Fruit fly (Drosophila melanogaster) whole organism, embryonic: ENCODE data around the gene CG12643.

Experiments
- Antp ChIP-seq: fragments of 200-800 bp; sonication (Bioruptor generic); optimal IDR thresholded peaks from 3 replicates; lab custom pipeline; 2016; ENCODE audit warnings: missing biosample characterization, missing genetic modification characterization
- CG10209 ChIP-seq: fragments of 200-800 bp; sonication (Bioruptor generic); optimal IDR thresholded peaks from 3 replicates; lab custom pipeline; 2017; ENCODE audit warnings: missing biosample characterization, mild to moderate bottlenecking, missing genetic modification characterization, missing genetic modification reagents
- CG10274 ChIP-seq: fragments of 200-800 bp; sonication (Bioruptor generic); optimal IDR thresholded peaks from 3 replicates; lab custom pipeline; 2017; ENCODE audit warnings: missing biosample characterization, mild to moderate bottlenecking, missing genetic modification characterization
- CG10321 ChIP-seq: fragments of 200-800 bp; sonication (Bioruptor generic); IDR thresholded peaks from 2 replicates; pipeline ENCODE4 v1.3.6; 2022; ENCODE audit warnings: missing biosample characterization, missing genetic modification characterization
- CG10543 ChIP-seq: fragments of 200-800 bp; sonication (Bioruptor generic); optimal IDR thresholded peaks from 3 replicates; lab custom pipeline; 2017; ENCODE audit warnings: missing biosample characterization, mild to moderate bottlenecking, missing genetic modification characterization, moderate library complexity
- CG10959 ChIP-seq: fragments of 200-800 bp; sonication (Bioruptor generic); IDR thresholded peaks from 2 replicates; pipeline ENCODE4 v1.3.6; 2022; ENCODE audit warnings: missing biosample characterization, missing genetic modification characterization
- CG12236 ChIP-seq: fragments of 200-800 bp; sonication (Bioruptor generic); optimal IDR thresholded peaks from 2 replicates; lab custom pipeline; 2016; ENCODE audit warnings: missing biosample characterization, missing genetic modification characterization
- CG1233 ChIP-seq: fragments of 200-800 bp; sonication (Bioruptor generic); optimal IDR thresholded peaks from 4 replicates; lab custom pipeline; 2018; ENCODE audit warnings: missing biosample characterization, mild to moderate bottlenecking, missing genetic modification characterization
- CG13424 ChIP-seq: fragments of 200-800 bp; sonication (Bioruptor generic); optimal IDR thresholded peaks from 2 replicates; lab custom pipeline; 2019; ENCODE audit warnings: missing biosample characterization, mild to moderate bottlenecking, missing genetic modification characterization, moderate library complexity
- CG14441 ChIP-seq: fragments of 200-800 bp; sonication (Bioruptor generic); IDR thresholded peaks from 2 replicates; pipeline ENCODE4 v1.3.6; 2022; ENCODE audit warnings: missing biosample characterization, missing genetic modification characterization
- CG15073 ChIP-seq: fragments of 200-800 bp; sonication (Bioruptor generic); optimal IDR thresholded peaks from 2 replicates; lab custom pipeline; 2016; ENCODE audit warnings: missing biosample characterization, missing genetic modification characterization
- CG15601 ChIP-seq: fragments of 200-800 bp; sonication (Bioruptor generic); optimal IDR thresholded peaks from 3 replicates; lab custom pipeline; 2019; ENCODE audit warnings: missing biosample characterization, mild to moderate bottlenecking, missing genetic modification characterization, moderate library complexity
- CG17802 ChIP-seq: fragments of 200-800 bp; sonication (Bioruptor generic); optimal IDR thresholded peaks from 2 replicates; lab custom pipeline; 2018; ENCODE audit warnings: missing biosample characterization, mild to moderate bottlenecking, missing genetic modification characterization, moderate library complexity
- CG18476 ChIP-seq: fragments of 200-800 bp; sonication (Bioruptor generic); optimal IDR thresholded peaks from 2 replicates; lab custom pipeline; 2016; ENCODE audit warnings: missing biosample characterization, mild to moderate bottlenecking, missing genetic modification characterization
- CG18599 ChIP-seq: fragments of 200-800 bp; sonication (Bioruptor generic); optimal IDR thresholded peaks from 3 replicates; lab custom pipeline; 2017; ENCODE audit warnings: missing biosample characterization, missing genetic modification characterization, mild to moderate bottlenecking, moderate library complexity, missing genetic modification reagents
- CG2120 ChIP-seq: fragments of 200-800 bp; sonication (Bioruptor generic); optimal IDR thresholded peaks from 3 replicates; lab custom pipeline; 2016; ENCODE audit warnings: missing biosample characterization, missing genetic modification characterization
- CG2129 ChIP-seq: fragments of 200-800 bp; sonication (Bioruptor generic); IDR thresholded peaks from 2 replicates; pipeline ENCODE4 v1.3.6; 2022; ENCODE audit warnings: missing biosample characterization, missing genetic modification characterization; ENCODE audit not compliant: partially characterized antibody
- CG32767 ChIP-seq: fragments of 200-800 bp; sonication (Bioruptor generic); IDR thresholded peaks from 2 replicates; pipeline ENCODE4 v1.3.6; 2022; ENCODE audit warnings: missing biosample characterization, missing genetic modification characterization
- CG34376 ChIP-seq: fragments of 200-800 bp; sonication (Bioruptor generic); optimal IDR thresholded peaks from 2 replicates; lab custom pipeline; 2018; ENCODE audit warnings: missing biosample characterization, mild to moderate bottlenecking, missing genetic modification characterization
- CG4360 ChIP-seq: fragments of 200-800 bp; sonication (Bioruptor generic); IDR thresholded peaks from 2 replicates; pipeline ENCODE4 v1.3.6; 2022; ENCODE audit warnings: missing biosample characterization, missing genetic modification characterization
- CG4424 ChIP-seq: fragments of 200-800 bp; sonication (Bioruptor generic); optimal IDR thresholded peaks from 3 replicates; lab custom pipeline; 2016; ENCODE audit warnings: missing biosample characterization, missing genetic modification characterization
- CG5180 ChIP-seq: fragments of 200-800 bp; sonication (Bioruptor generic); optimal IDR thresholded peaks from 3 replicates; lab custom pipeline; 2017; ENCODE audit warnings: missing biosample characterization, missing genetic modification characterization, mild to moderate bottlenecking, moderate library complexity, missing genetic modification reagents
- CHES-1-like ChIP-seq: fragments of 200-800 bp; sonication (Bioruptor generic); optimal IDR thresholded peaks from 2 replicates; lab custom pipeline; 2016; ENCODE audit warnings: missing biosample characterization, missing genetic modification characterization
- Dek ChIP-seq: fragments of 200-800 bp; sonication (Bioruptor generic); optimal IDR thresholded peaks from 3 replicates; lab custom pipeline; 2019; ENCODE audit warnings: missing biosample characterization, mild to moderate bottlenecking, missing genetic modification characterization, moderate library complexity
- Fer2 ChIP-seq: fragments of 200-800 bp; sonication (Bioruptor generic); optimal IDR thresholded peaks from 2 replicates; lab custom pipeline; 2018; ENCODE audit warnings: missing biosample characterization, mild to moderate bottlenecking, missing genetic modification characterization, moderate library complexity
- HLHmδ ChIP-seq: fragments of 200-800 bp; sonication (Bioruptor generic); optimal IDR thresholded peaks from 2 replicates; lab custom pipeline; 2018; ENCODE audit warnings: missing biosample characterization, mild to moderate bottlenecking, missing genetic modification characterization, moderate library complexity
- Hmr ChIP-seq: fragments of 200-800 bp; sonication (Bioruptor generic); optimal IDR thresholded peaks from 3 replicates; lab custom pipeline; 2017; ENCODE audit warnings: mild to moderate bottlenecking, missing biosample characterization, missing genetic modification reagents, missing genetic modification characterization
- Hr78 ChIP-seq, 2 experiments: fragments of 200-800 bp in 1 of 2; fragments of >200 bp in 1 of 2; sonication (Bioruptor generic) in 1 of 2; optimal IDR thresholded peaks; 2 replicates each; lab custom pipeline; 2017 to 2019; ENCODE audit warnings: missing biosample characterization in 2 of 2, missing genetic modification characterization in 2 of 2, mild to moderate bottlenecking in 1 of 2, moderate library complexity in 1 of 2
- Lhr ChIP-seq: fragments of 200-800 bp; sonication (Bioruptor generic); optimal IDR thresholded peaks from 3 replicates; lab custom pipeline; 2017; ENCODE audit warnings: mild to moderate bottlenecking, missing biosample characterization, missing genetic modification reagents, missing genetic modification characterization
- Lpt ChIP-seq: fragments of >200 bp; optimal IDR thresholded peaks from 2 replicates; lab custom pipeline; 2018; ENCODE audit warnings: missing biosample characterization, missing genetic modification characterization
- Med ChIP-seq: fragments of 200-800 bp; sonication (Bioruptor generic); peaks from one replicate; lab custom pipeline; 2016; ENCODE audit warnings: missing biosample characterization, missing genetic modification characterization, mild to moderate bottlenecking, inconsistent platforms, moderate library complexity
- Meics ChIP-seq: fragments of 200-800 bp; sonication (Bioruptor generic); optimal IDR thresholded peaks from 2 replicates; lab custom pipeline; 2017; ENCODE audit warnings: missing biosample characterization, mild to moderate bottlenecking, missing genetic modification characterization
- Mes4 ChIP-seq: fragments of 200-800 bp; sonication (Bioruptor generic); optimal IDR thresholded peaks from 2 replicates; lab custom pipeline; 2016; ENCODE audit warnings: missing biosample characterization, missing genetic modification characterization
- NC2β ChIP-seq: fragments of 200-800 bp; sonication (Bioruptor generic); optimal IDR thresholded peaks from 2 replicates; lab custom pipeline; 2016; ENCODE audit warnings: missing biosample characterization, missing genetic modification characterization
- NFAT ChIP-seq: fragments of 200-800 bp; sonication (Bioruptor generic); IDR thresholded peaks from 2 replicates; pipeline ENCODE4 v1.3.6; 2022; ENCODE audit warnings: missing biosample characterization, missing genetic modification characterization
- Six4 ChIP-seq: fragments of 200-800 bp; sonication (Bioruptor generic); optimal IDR thresholded peaks from 2 replicates; lab custom pipeline; 2016; ENCODE audit warnings: missing biosample characterization, missing genetic modification characterization
- Trl ChIP-seq, 3 experiments: fragments of >200 bp in 2 of 3; fragments of 200-800 bp in 1 of 3; sonication (Bioruptor generic) in 1 of 3; optimal IDR thresholded peaks; 2 replicates in 1 of 3; 3 replicates in 2 of 3; lab custom pipeline; 2016 to 2017; ENCODE audit warnings: missing biosample characterization in 1 of 3, missing genetic modification characterization in 1 of 3
- br ChIP-seq: fragments of >200 bp; optimal IDR thresholded peaks from 2 replicates; lab custom pipeline; 2017
- cad ChIP-seq: fragments of >200 bp; optimal IDR thresholded peaks from 2 replicates; lab custom pipeline; 2017; ENCODE audit warnings: missing biosample characterization, missing genetic modification characterization
- chm ChIP-seq: fragments of 200-800 bp; sonication (Bioruptor generic); IDR thresholded peaks from 2 replicates; pipeline ENCODE4 v1.3.6; 2022; ENCODE audit warnings: missing biosample characterization, missing genetic modification characterization
- crol ChIP-seq: fragments of 200-800 bp; sonication (Bioruptor generic); IDR thresholded peaks from 2 replicates; pipeline ENCODE4 v1.3.6; 2022; ENCODE audit warnings: missing biosample characterization, missing genetic modification characterization
- da ChIP-seq: fragments of 200-800 bp; sonication (Bioruptor generic); optimal IDR thresholded peaks from 2 replicates; lab custom pipeline; 2016; ENCODE audit warnings: missing biosample characterization, missing genetic modification characterization
- dmrt11E ChIP-seq: fragments of 200-800 bp; sonication (Bioruptor generic); optimal IDR thresholded peaks from 3 replicates; lab custom pipeline; 2018; ENCODE audit warnings: missing biosample characterization, mild to moderate bottlenecking, missing genetic modification characterization, moderate library complexity
- gfzf ChIP-seq: fragments of 200-800 bp; sonication (Bioruptor generic); optimal IDR thresholded peaks from 2 replicates; lab custom pipeline; 2016; ENCODE audit warnings: missing biosample characterization, mild to moderate bottlenecking, missing genetic modification characterization, moderate library complexity
- hb ChIP-seq: fragments of 200-800 bp; sonication (Bioruptor generic); IDR thresholded peaks from 3 replicates; pipeline ENCODE4 v1.3.6; 2022; ENCODE audit warnings: missing biosample characterization, missing genetic modification characterization; ENCODE audit not compliant: partially characterized antibody
- hth ChIP-seq: fragments of >200 bp; optimal IDR thresholded peaks from 2 replicates; lab custom pipeline; 2017; ENCODE audit warnings: inconsistent platforms
- odd ChIP-seq: fragments of 200-800 bp; sonication (Bioruptor generic); optimal IDR thresholded peaks from 2 replicates; lab custom pipeline; 2017; ENCODE audit warnings: missing biosample characterization, mild to moderate bottlenecking, missing genetic modification characterization
- row ChIP-seq: fragments of 200-800 bp; sonication (Bioruptor generic); IDR thresholded peaks from 3 replicates; pipeline ENCODE4 v1.3.6; 2022; ENCODE audit warnings: missing biosample characterization, missing genetic modification characterization
- sd ChIP-seq: fragments of 200-800 bp; sonication (Bioruptor generic); optimal IDR thresholded peaks from 3 replicates; lab custom pipeline; 2018; ENCODE audit warnings: missing biosample characterization, mild to moderate bottlenecking, missing genetic modification characterization, moderate library complexity
- shn ChIP-seq: fragments of 200-800 bp; sonication (Bioruptor generic); optimal IDR thresholded peaks from 3 replicates; lab custom pipeline; 2016; ENCODE audit warnings: missing biosample characterization, missing genetic modification characterization
- tgo ChIP-seq: fragments of 200-800 bp; sonication (Bioruptor generic); IDR thresholded peaks from 3 replicates; pipeline ENCODE4 v1.3.6; 2022; ENCODE audit warnings: missing biosample characterization, missing genetic modification characterization
- vvl ChIP-seq: fragments of 200-800 bp; sonication (Bioruptor generic); IDR thresholded peaks from 2 replicates; pipeline ENCODE4 v1.3.6; 2022; ENCODE audit warnings: missing biosample characterization, missing genetic modification characterization

CG12643 gene

dm6 chrX:10247366-10247765 lies 17.7 kb downstream of the CG12643 start:
- TF ChIP-seq CG4424 (no peak), CG10543 (GFP tag; lab: Kevin White, UChicago) (no peak), CG32767 (GFP tag; lab: Robert Waterston, UW) (no peak), Dek (no peak), NFAT (GFP tag; lab: Robert Waterston, UW) (no peak), br (lab: Kevin White, UChicago) (no peak), Med (GFP tag; lab: Kevin White, UChicago) (peak; percentile 60), CG18599 (GFP tag; lab: Kevin White, UChicago) (peak; percentile 9), crol (peak; percentile 93), CG12236 (no peak), Hmr (GFP tag; lab: Kevin White, UChicago) (no peak), Lhr (GFP tag; lab: Kevin White, UChicago) (no peak), row (no peak), Trl (optimal IDR thresholded peaks at IDR 0.05; lab: Kevin White, UChicago) (peak; percentile 68 to 69), Trl (GFP tag; optimal IDR thresholded peaks at IDR 0.05; lab: Kevin White, UChicago) (no peak), hb (GFP tag; lab: Robert Waterston, UW) (no peak), Meics (GFP tag; lab: Kevin White, UChicago) (no peak), Mes4 (GFP tag; lab: Kevin White, UChicago) (no peak), shn (GFP tag; lab: Kevin White, UChicago) (no peak), CG10274 (GFP tag; lab: Kevin White, UChicago) (no peak), Fer2 (tag; lab: Kevin White, UChicago) (no peak), CG18476 (GFP tag; lab: Kevin White, UChicago) (no peak), Six4 (no peak), gfzf (no peak), NC2β (no peak), tgo (no peak), da (no peak), sd (peak; percentile 75), CG15601 (tag; lab: Kevin White, UChicago) (no peak), hth (lab: Kevin White, UChicago) (no peak), CHES-1-like (no peak), CG15073 (GFP tag; lab: Kevin White, UChicago) (no peak), CG10321 (no peak), odd (no peak), CG2120 (GFP tag; lab: Kevin White, UChicago) (no peak), chm (GFP tag; lab: Robert Waterston, UW) (no peak), HLHmδ (GFP tag; lab: Kevin White, UChicago) (no peak), CG10209 (GFP tag; lab: Kevin White, UChicago) (no peak), CG4360 (GFP tag; lab: Robert Waterston, UW) (no peak), vvl (GFP tag; lab: Robert Waterston, UW) (no peak), dmrt11E (no peak), cad (GFP tag; lab: Kevin White, UChicago) (no peak), CG34376 (GFP tag; lab: Kevin White, UChicago) (no peak), CG1233 (GFP tag; lab: Kevin White, UChicago) (no peak), CG10959 (GFP tag; lab: Robert Waterston, UW) (no peak), CG13424 (tag; lab: Kevin White, UChicago) (no peak), CG17802 (tag; lab: Kevin White, UChicago) (no peak), Antp (GFP tag; lab: Kevin White, UChicago) (no peak), CG5180 (GFP tag; lab: Kevin White, UChicago) (peak; percentile 5), CG2129 (GFP tag; lab: Robert Waterston, UW) (no peak), Hr78 (GFP tag; optimal IDR thresholded peaks at IDR 0.05; lab: Kevin White, UChicago) (peak in 1 of 2 experiments; percentile 61), CG14441 (GFP tag; lab: Robert Waterston, UW) (no peak), Lpt (GFP tag; lab: Kevin White, UChicago) (no peak)
